Worm (Caenorhabditis elegans): ENCODE data around the gene F26F2.3.

DNA sequence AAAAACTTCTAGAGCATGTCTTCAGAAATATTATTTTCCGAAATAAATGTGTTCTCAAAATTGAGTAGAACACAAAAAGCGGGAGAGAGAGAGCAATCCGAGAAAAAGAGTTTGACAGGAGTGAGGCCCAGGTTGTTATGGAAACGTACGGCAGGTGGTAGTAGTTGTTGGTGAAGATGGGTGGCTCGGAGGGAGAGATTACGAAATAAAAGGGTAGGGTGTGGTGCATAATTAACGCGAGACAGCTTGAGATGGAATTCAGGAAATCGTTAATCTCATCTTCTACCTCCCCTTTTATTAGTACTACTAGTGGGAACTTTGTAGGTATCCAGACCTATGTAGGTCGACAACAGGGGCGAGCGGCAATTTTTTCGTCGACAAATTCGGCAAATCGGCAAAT, 32.3 kb downstream of the F26F2.3 start, which contains the start of gene famh-161:
- TF ChIP-seq snpc-4 (tag; optimal IDR thresholded peaks at IDR 0.05) (no peak), drap-1 (GFP tag; optimal IDR thresholded peaks at IDR 0.05) (no peak), nhr-12 (tag; optimal IDR thresholded peaks at IDR 0.05) (no peak), zip-8 (tag; optimal IDR thresholded peaks at IDR 0.05) (no peak)

Measured in whole organism, mixed stage, embryonic.